Fruit fly (Drosophila melanogaster) whole organism, prepupa: ENCODE measurements around the gene CG13002.

ENCODE experiments used
- Blimp-1 ChIP-seq: fragments of 200-800 bp; sonication (Bioruptor generic); optimal IDR thresholded peaks from 3 replicates; lab custom pipeline; 2017; ENCODE audit warnings: missing biosample characterization, missing genetic modification characterization, mild to moderate bottlenecking, moderate library complexity, missing genetic modification reagents
- CG10631 ChIP-seq: fragments of 200-800 bp; sonication (Bioruptor generic); optimal IDR thresholded peaks from 2 replicates; lab custom pipeline; 2016; ENCODE audit warnings: missing biosample characterization, missing genetic modification characterization
- CG10669 ChIP-seq: fragments of 200-800 bp; sonication (Bioruptor generic); optimal IDR thresholded peaks from 3 replicates; lab custom pipeline; 2018; ENCODE audit warnings: missing biosample characterization, mild to moderate bottlenecking, missing genetic modification characterization, moderate library complexity
- CG11762 ChIP-seq: fragments of 200-800 bp; sonication (Bioruptor generic); optimal IDR thresholded peaks from 3 replicates; lab custom pipeline; 2016; ENCODE audit warnings: missing biosample characterization, missing genetic modification characterization; ENCODE audit not compliant: insufficient read depth
- CG1621 ChIP-seq: fragments of 200-800 bp; sonication (Bioruptor generic); optimal IDR thresholded peaks from 3 replicates; lab custom pipeline; 2018; ENCODE audit warnings: missing biosample characterization, mild to moderate bottlenecking, missing genetic modification characterization
- CG16779 ChIP-seq: fragments of 200-800 bp; sonication (Bioruptor generic); optimal IDR thresholded peaks from 3 replicates; lab custom pipeline; 2017; ENCODE audit warnings: missing biosample characterization, mild to moderate bottlenecking, missing genetic modification characterization
- CG3032 ChIP-seq: fragments of 200-800 bp; optimal IDR thresholded peaks from 2 replicates; lab custom pipeline; 2019; ENCODE audit warnings: missing biosample characterization, mild to moderate bottlenecking, missing genetic modification characterization, moderate library complexity
- CG31627 ChIP-seq: fragments of 200-800 bp; sonication (Bioruptor generic); optimal IDR thresholded peaks from 3 replicates; lab custom pipeline; 2016; ENCODE audit warnings: missing biosample characterization, missing genetic modification characterization
- CG6792 ChIP-seq: fragments of 200-800 bp; sonication (Bioruptor generic); optimal IDR thresholded peaks from 3 replicates; lab custom pipeline; 2016; ENCODE audit warnings: missing biosample characterization, missing genetic modification characterization
- CG6808 ChIP-seq: fragments of 200-800 bp; sonication (Bioruptor generic); optimal IDR thresholded peaks from 3 replicates; lab custom pipeline; 2017; ENCODE audit warnings: missing biosample characterization, missing genetic modification characterization, mild to moderate bottlenecking, moderate library complexity, missing genetic modification reagents
- CG6854 ChIP-seq: fragments of 200-800 bp; sonication (Bioruptor generic); optimal IDR thresholded peaks from 2 replicates; lab custom pipeline; 2017; ENCODE audit warnings: missing biosample characterization, mild to moderate bottlenecking, missing genetic modification characterization
- CG8119 ChIP-seq: fragments of 200-800 bp; sonication (Bioruptor generic); IDR thresholded peaks from 3 replicates; pipeline ENCODE4 v1.3.6; 2022; ENCODE audit warnings: missing biosample characterization, missing genetic modification characterization
- CG8319 ChIP-seq: fragments of 200-800 bp; sonication (Bioruptor generic); optimal IDR thresholded peaks from 3 replicates; lab custom pipeline; 2016; ENCODE audit warnings: missing biosample characterization, missing genetic modification characterization
- CG9139 ChIP-seq: fragments of 200-800 bp; sonication (Bioruptor generic); optimal IDR thresholded peaks from 3 replicates; lab custom pipeline; 2017; ENCODE audit warnings: missing biosample characterization, mild to moderate bottlenecking, missing genetic modification characterization
- Eip78C ChIP-seq: fragments of 200-800 bp; sonication (Bioruptor generic); peaks from one replicate; lab custom pipeline; 2016; ENCODE audit warnings: missing biosample characterization, missing genetic modification characterization
- Gug ChIP-seq: fragments of 200-800 bp; sonication (Bioruptor generic); IDR thresholded peaks from 2 replicates; pipeline ENCODE4 v1.3.6; 2022; ENCODE audit warnings: missing biosample characterization, missing genetic modification characterization
- Hr38 ChIP-seq: sonication (Bioruptor generic); optimal IDR thresholded peaks from 2 replicates; lab custom pipeline; 2016; ENCODE audit warnings: missing biosample characterization, missing genetic modification characterization
- Hr39 ChIP-seq: fragments of 200-800 bp; sonication (Bioruptor generic); optimal IDR thresholded peaks from 2 replicates; lab custom pipeline; 2016; ENCODE audit warnings: missing biosample characterization, missing genetic modification characterization
- Met ChIP-seq: fragments of 200-800 bp; sonication (Bioruptor generic); optimal IDR thresholded peaks from 3 replicates; lab custom pipeline; 2016; ENCODE audit warnings: missing biosample characterization, missing genetic modification characterization
- OdsH ChIP-seq: fragments of 200-800 bp; sonication (Bioruptor generic); optimal IDR thresholded peaks from 3 replicates; lab custom pipeline; 2016; ENCODE audit warnings: missing biosample characterization, missing genetic modification characterization
- Smox ChIP-seq: fragments of 200-800 bp; sonication (Bioruptor generic); optimal IDR thresholded peaks from 3 replicates; lab custom pipeline; 2016; ENCODE audit warnings: missing biosample characterization, missing genetic modification characterization
- Sox102F ChIP-seq: fragments of 200-800 bp; sonication (Bioruptor generic); optimal IDR thresholded peaks from 2 replicates; lab custom pipeline; 2016; ENCODE audit warnings: missing biosample characterization, mild to moderate bottlenecking, missing genetic modification characterization
- Sox14 ChIP-seq: fragments of 200-800 bp; sonication (Bioruptor generic); optimal IDR thresholded peaks from 3 replicates; lab custom pipeline; 2016; ENCODE audit warnings: missing biosample characterization, missing genetic modification characterization
- achi ChIP-seq: fragments of 200-800 bp; sonication (Bioruptor generic); optimal IDR thresholded peaks from 3 replicates; lab custom pipeline; 2016; ENCODE audit warnings: missing biosample characterization, missing genetic modification characterization
- cyc ChIP-seq: fragments of 200-800 bp; sonication (Bioruptor generic); optimal IDR thresholded peaks from 3 replicates; lab custom pipeline; 2016; ENCODE audit warnings: missing biosample characterization, missing genetic modification characterization
- dsx ChIP-seq: fragments of 200-800 bp; optimal IDR thresholded peaks from 3 replicates; lab custom pipeline; 2019; ENCODE audit warnings: missing biosample characterization, mild to moderate bottlenecking, missing genetic modification characterization, moderate library complexity; ENCODE audit not compliant: poor library complexity, severe bottlenecking
- eg ChIP-seq: fragments of 200-800 bp; sonication (Bioruptor generic); IDR thresholded peaks from 3 replicates; pipeline ENCODE4 v1.3.6; 2022; ENCODE audit warnings: missing biosample characterization, missing genetic modification characterization
- esn ChIP-seq: fragments of 200-800 bp; sonication (Bioruptor generic); optimal IDR thresholded peaks from 2 replicates; lab custom pipeline; 2016; ENCODE audit warnings: missing biosample characterization, mild to moderate bottlenecking, missing genetic modification characterization, moderate library complexity
- fkh ChIP-seq: fragments of 200-800 bp; sonication (Bioruptor generic); optimal IDR thresholded peaks from 3 replicates; lab custom pipeline; 2017; ENCODE audit warnings: missing biosample characterization, mild to moderate bottlenecking, missing genetic modification characterization, moderate library complexity
- pdm3 ChIP-seq: fragments of 200-800 bp; sonication (Bioruptor generic); optimal IDR thresholded peaks from 3 replicates; lab custom pipeline; 2016; ENCODE audit warnings: missing biosample characterization, missing genetic modification characterization
- salr ChIP-seq, 2 experiments: fragments of 200-800 bp; sonication (Bioruptor generic); optimal IDR thresholded peaks; 3 replicates each; lab custom pipeline; 2016 to 2018; ENCODE audit warnings: missing biosample characterization in 2 of 2, missing genetic modification characterization in 2 of 2, mild to moderate bottlenecking in 1 of 2
- spab ChIP-seq: fragments of 200-800 bp; sonication (Bioruptor generic); optimal IDR thresholded peaks from 2 replicates; lab custom pipeline; 2017; ENCODE audit warnings: missing biosample characterization, mild to moderate bottlenecking, missing genetic modification characterization, missing genetic modification reagents
- ss ChIP-seq, 2 experiments: fragments of 200-800 bp; sonication (Bioruptor generic); optimal IDR thresholded peaks; 2 replicates in 1 of 2; 3 replicates in 1 of 2; lab custom pipeline; 2017 to 2018; ENCODE audit warnings: mild to moderate bottlenecking in 2 of 2, missing biosample characterization in 2 of 2, missing genetic modification characterization in 2 of 2, moderate library complexity in 1 of 2
- svp ChIP-seq: fragments of 200-800 bp; sonication (Bioruptor generic); peaks from one replicate; lab custom pipeline; 2016; ENCODE audit warnings: missing biosample characterization, missing genetic modification characterization
- topi ChIP-seq: fragments of 200-800 bp; sonication (Bioruptor generic); optimal IDR thresholded peaks from 3 replicates; lab custom pipeline; 2016; ENCODE audit warnings: missing biosample characterization, missing genetic modification characterization

The CG13002 gene

DNA sequence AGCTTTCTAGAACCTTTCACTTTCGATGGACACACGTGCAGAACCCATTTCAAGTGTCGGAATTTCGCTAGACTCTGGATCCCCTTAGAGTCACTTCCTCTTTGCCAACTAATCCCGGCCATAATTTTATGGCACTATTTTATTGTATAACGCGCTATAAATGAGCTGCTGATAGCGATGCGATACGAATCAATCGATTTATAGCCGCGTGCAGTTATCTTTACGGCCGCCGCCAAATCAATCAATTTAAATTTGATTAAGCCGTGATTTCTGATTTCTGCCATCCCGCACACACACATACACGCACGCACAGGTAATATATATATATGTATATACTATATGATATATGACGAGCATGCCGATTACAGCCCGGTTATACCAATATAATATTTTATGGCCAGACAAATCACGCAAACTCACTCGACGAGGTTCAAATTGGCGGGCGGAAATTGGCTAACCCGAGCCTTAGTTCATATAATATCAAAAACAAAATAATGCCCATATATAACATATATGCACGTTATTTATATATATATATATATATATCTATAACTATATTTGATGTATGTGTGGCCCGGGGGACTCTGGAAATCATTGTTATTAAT lies 31.2 kb downstream of the CG13002 start:
- TF ChIP-seq Gug (GFP tag; lab: Robert Waterston, UW) (no peak), eg (GFP tag; lab: Robert Waterston, UW) (no peak), CG16779 (tag; lab: Kevin White, UChicago) (no peak), CG6808 (GFP tag; lab: Kevin White, UChicago) (no peak), Blimp-1 (GFP tag; lab: Kevin White, UChicago) (no peak), achi (GFP tag; lab: Kevin White, UChicago) (no peak)

dm6 chrX:16922626-16923025 lies 33.0 kb downstream of the CG13002 start:
- no peak for TF ChIP-seq CG6792 (GFP tag; lab: Kevin White, UChicago)
- no peak for TF ChIP-seq CG31627
- TF ChIP-seq svp (GFP tag; lab: Kevin White, UChicago), result peak; percentile 78
- TF ChIP-seq, all 60 proteins: peak for 1

DNA sequence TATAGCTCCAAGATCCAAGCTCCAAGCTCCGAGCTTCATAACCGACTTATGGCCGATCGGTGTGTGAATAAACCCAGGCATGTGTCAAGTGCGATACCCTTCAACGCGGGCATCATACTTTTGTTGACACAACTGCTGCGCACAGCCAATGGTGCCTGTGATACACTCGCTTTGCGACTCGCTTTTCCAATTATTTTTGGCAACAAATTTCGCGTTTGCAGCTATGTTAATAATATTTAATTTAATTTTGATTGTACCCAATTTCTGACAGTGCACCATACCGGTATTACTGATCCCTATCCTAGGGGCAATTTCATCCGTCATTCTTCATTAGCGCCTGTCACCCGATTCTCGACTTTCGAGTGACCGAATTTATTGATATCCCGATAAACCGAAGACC lies 33.9 kb downstream of the CG13002 start:
- peak; percentile 29 for TF ChIP-seq Eip78C (GFP tag; lab: Kevin White, UChicago)
- TF ChIP-seq topi, result no peak
- TF ChIP-seq fkh (GFP tag; lab: Kevin White, UChicago), result peak; percentile 2
- TF ChIP-seq CG6854 (GFP tag; lab: Kevin White, UChicago), result no peak
- peak; percentile 62 for TF ChIP-seq svp (GFP tag; lab: Kevin White, UChicago)
- TF ChIP-seq pdm3 (GFP tag; lab: Kevin White, UChicago), result no peak
- no peak for TF ChIP-seq Gug (GFP tag; lab: Robert Waterston, UW)
- TF ChIP-seq, all 60 proteins: peak for 3

DNA sequence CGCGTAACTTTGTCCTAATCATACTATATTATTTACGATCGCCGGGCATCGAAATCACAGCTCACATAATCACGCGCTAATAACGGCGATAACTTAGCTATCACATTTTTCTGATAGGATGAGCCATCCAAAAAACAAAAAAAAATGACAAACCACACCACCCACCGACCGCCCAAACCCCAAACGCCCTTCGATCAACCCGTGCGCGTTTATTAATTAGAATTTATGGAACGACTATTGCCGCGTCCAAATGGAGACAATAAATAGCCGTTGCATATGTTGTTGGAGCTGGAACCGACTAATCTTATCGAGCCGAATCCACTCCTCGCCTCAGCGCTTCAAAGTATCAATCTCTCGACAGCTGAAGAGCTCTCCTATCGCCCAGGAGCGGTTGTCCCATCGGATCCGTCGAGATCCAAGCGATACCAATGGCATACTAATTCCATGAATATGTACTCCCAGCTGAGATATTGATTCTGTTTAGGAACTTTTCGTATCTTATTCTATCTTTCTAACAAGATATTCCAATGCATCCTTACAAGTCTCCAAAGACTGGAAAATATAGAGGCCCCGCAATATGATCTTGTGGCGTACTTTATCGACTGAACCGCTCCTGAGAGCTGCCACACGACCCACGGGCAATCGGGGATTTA lies 34.6 kb downstream of the CG13002 start:
- TF ChIP-seq Sox102F (GFP tag; lab: Kevin White, UChicago) (no peak), CG8119 (GFP tag; lab: Robert Waterston, UW) (no peak), salr (GFP tag; optimal IDR thresholded peaks at IDR 0.05; lab: Kevin White, UChicago) (no peak), CG9139 (GFP tag; lab: Kevin White, UChicago) (no peak), svp (GFP tag; lab: Kevin White, UChicago) (peak; percentile 66), CG8319 (GFP tag; lab: Kevin White, UChicago) (no peak), Smox (GFP tag; lab: Kevin White, UChicago) (no peak), Eip78C (GFP tag; lab: Kevin White, UChicago) (peak; percentile 38), eg (GFP tag; lab: Robert Waterston, UW) (no peak), CG10669 (GFP tag; lab: Kevin White, UChicago) (no peak), esn (GFP tag; lab: Kevin White, UChicago) (no peak), CG3032 (tag; lab: Kevin White, UChicago) (no peak), CG1621 (no peak), Met (GFP tag; lab: Kevin White, UChicago) (no peak), cyc (GFP tag; lab: Kevin White, UChicago) (no peak), CG10631 (GFP tag; lab: Kevin White, UChicago) (no peak)

DNA sequence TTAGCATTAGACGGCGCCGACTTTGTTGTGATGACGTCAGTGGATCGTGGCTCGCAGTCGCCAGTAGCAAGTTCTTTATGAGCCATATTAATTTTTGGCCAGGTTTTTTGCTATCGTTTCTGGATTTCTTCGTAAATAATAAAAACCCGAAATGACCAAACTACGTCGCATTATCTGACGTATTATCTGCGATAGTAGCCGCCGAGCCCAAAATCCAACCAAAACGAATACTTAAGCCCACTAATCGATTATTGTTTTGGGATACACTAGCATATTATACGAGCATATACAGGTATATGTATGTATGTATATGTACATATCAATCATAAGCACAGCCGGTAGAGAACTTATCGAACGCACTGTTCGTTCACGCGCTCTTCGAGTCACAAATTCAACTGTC lies 37.1 kb downstream of the CG13002 start:
- TF ChIP-seq CG6854 (GFP tag; lab: Kevin White, UChicago), result no peak
- no peak for TF ChIP-seq Sox14 (GFP tag; lab: Kevin White, UChicago)
- no peak for TF ChIP-seq salr (GFP tag; optimal IDR thresholded peaks at IDR 0.05; lab: Kevin White, UChicago)
- TF ChIP-seq CG8119 (GFP tag; lab: Robert Waterston, UW), result no peak
- no peak for TF ChIP-seq CG1621
- no peak for TF ChIP-seq esn (GFP tag; lab: Kevin White, UChicago)
- no peak for TF ChIP-seq Hr38 (GFP tag; lab: Kevin White, UChicago)
- no peak for TF ChIP-seq dsx
- no peak for TF ChIP-seq spab (GFP tag; lab: Kevin White, UChicago)
- no peak for TF ChIP-seq Hr39
- TF ChIP-seq eg (GFP tag; lab: Robert Waterston, UW), result no peak
- no peak for TF ChIP-seq CG6808 (GFP tag; lab: Kevin White, UChicago)
- no peak for TF ChIP-seq OdsH (GFP tag; lab: Kevin White, UChicago)
- TF ChIP-seq CG11762, result no peak
- TF ChIP-seq CG6792 (GFP tag; lab: Kevin White, UChicago), result no peak
- TF ChIP-seq ss (GFP tag; optimal IDR thresholded peaks at IDR 0.05; lab: Kevin White, UChicago), result no peak
